Fruit fly (Drosophila melanogaster) whole organism: Measurements from ENCODE around the gene CG7328.

Experiments used
- CG8478 ChIP-seq: fragments of >200 bp; optimal IDR thresholded peaks from 2 replicates; lab custom pipeline; 2018; ENCODE audit warnings: inconsistent platforms
- Dll ChIP-seq: fragments of >200 bp; optimal IDR thresholded peaks from 2 replicates; lab custom pipeline; 2017
- EcR ChIP-seq, 2 experiments: fragments of >200 bp; optimal IDR thresholded peaks; 2 replicates each; lab custom pipeline; 2017; ENCODE audit warnings: missing biosample characterization in 2 of 2, missing genetic modification characterization in 2 of 2, missing genetic modification reagents in 2 of 2
- pan ChIP-seq: fragments of >200 bp; optimal IDR thresholded peaks from 2 replicates; lab custom pipeline; 2017
- psq ChIP-seq: fragments of >200 bp; optimal IDR thresholded peaks from 2 replicates; lab custom pipeline; 2017
- usp ChIP-seq: fragments of >200 bp; optimal IDR thresholded peaks from 2 replicates; lab custom pipeline; 2017; ENCODE audit warnings: missing biosample characterization, missing genetic modification characterization, mixed read lengths

CG7328 gene

dm6 chr3L:20133168-20133567 is 7.2 kb downstream of the CG7328 start, which contains the start of gene CG7335:
CG7335 (minus strand) TSS chr3L:20133268.
- no peak for TF ChIP-seq pan (lab: Kevin White, UChicago)
- TF ChIP-seq EcR (GFP tag; optimal IDR thresholded peaks at IDR 0.05; lab: Kevin White, UChicago): no peak
- no peak for TF ChIP-seq psq (lab: Kevin White, UChicago)
- no peak for TF ChIP-seq CG8478 (lab: Kevin White, UChicago)
- TF ChIP-seq usp (GFP tag; lab: Kevin White, UChicago): no peak
- no peak for TF ChIP-seq Dll

dm6 chr3L:20131643-20132042 is 8.8 kb downstream of the CG7328 start, which contains the start of gene obst-J:
obst-J (minus strand) TSS chr3L:20131743.
- TF ChIP-seq pan (lab: Kevin White, UChicago) (no peak), Dll (no peak), psq (lab: Kevin White, UChicago) (no peak), usp (GFP tag; lab: Kevin White, UChicago) (no peak), EcR (GFP tag; optimal IDR thresholded peaks at IDR 0.05; lab: Kevin White, UChicago) (no peak), CG8478 (lab: Kevin White, UChicago) (no peak)

dm6 chr3L:20129032-20129431 is 11.4 kb downstream of the CG7328 start, which contains the start of gene gig:
gig (plus strand) TSS chr3L:20129181.
- TF ChIP-seq Dll (no peak), usp (GFP tag; lab: Kevin White, UChicago) (no peak), pan (lab: Kevin White, UChicago) (no peak), psq (lab: Kevin White, UChicago) (no peak), CG8478 (lab: Kevin White, UChicago) (no peak), EcR (GFP tag; optimal IDR thresholded peaks at IDR 0.05; lab: Kevin White, UChicago) (no peak)

- TF ChIP-seq pan (lab: Kevin White, UChicago): no peak
- no peak for TF ChIP-seq CG8478 (lab: Kevin White, UChicago)
- TF ChIP-seq psq (lab: Kevin White, UChicago): no peak
- TF ChIP-seq Dll: no peak
- no peak for TF ChIP-seq usp (GFP tag; lab: Kevin White, UChicago)
- no peak for TF ChIP-seq EcR (GFP tag; optimal IDR thresholded peaks at IDR 0.05; lab: Kevin White, UChicago)
These were observed 13.1 kb downstream of the CG7328 start, which contains the start of gene CG7365 for dm6 chr3L:20127281-20127680. CG7365 (minus strand) TSS chr3L:20127381.

dm6 chr3L:20126106-20126505 is 14.3 kb downstream of the CG7328 start:
- TF ChIP-seq psq (lab: Kevin White, UChicago) (no peak), pan (lab: Kevin White, UChicago) (no peak), usp (GFP tag; lab: Kevin White, UChicago) (no peak), EcR (GFP tag; optimal IDR thresholded peaks at IDR 0.05; lab: Kevin White, UChicago) (no peak), Dll (no peak), CG8478 (lab: Kevin White, UChicago) (no peak)

- TF ChIP-seq Dll: no peak
- TF ChIP-seq CG8478 (lab: Kevin White, UChicago): no peak
- no peak for TF ChIP-seq pan (lab: Kevin White, UChicago)
- TF ChIP-seq psq (lab: Kevin White, UChicago): no peak
- no peak for TF ChIP-seq EcR (GFP tag; optimal IDR thresholded peaks at IDR 0.05; lab: Kevin White, UChicago)
- TF ChIP-seq usp (GFP tag; lab: Kevin White, UChicago): no peak
These were observed 17.4 kb downstream of the CG7328 start for dm6 chr3L:20123038-20123437.

dm6 chr3L:20112797-20113368 is 27.5 kb downstream of the CG7328 start, which contains the start of gene CG14187:
CG14187 (minus strand) TSS chr3L:20112847.
- no peak for TF ChIP-seq CG8478 (lab: Kevin White, UChicago)
- no peak for TF ChIP-seq Dll
- TF ChIP-seq usp (GFP tag; lab: Kevin White, UChicago): no peak
- no peak for TF ChIP-seq psq (lab: Kevin White, UChicago)
- TF ChIP-seq EcR (GFP tag; optimal IDR thresholded peaks at IDR 0.05; lab: Kevin White, UChicago): no peak
- no peak for TF ChIP-seq pan (lab: Kevin White, UChicago)

dm6 chr3L:20111434-20111833 is 29.0 kb downstream of the CG7328 start, which contains the start of gene Ir76b:
Ir76b (minus strand) TSS chr3L:20111534.
- TF ChIP-seq pan (lab: Kevin White, UChicago) (no peak), usp (GFP tag; lab: Kevin White, UChicago) (no peak), EcR (GFP tag; optimal IDR thresholded peaks at IDR 0.05; lab: Kevin White, UChicago) (no peak)

dm6 chr3L:20105794-20106193 is 34.6 kb downstream of the CG7328 start, which contains the start of gene CG14185:
CG14185 (plus strand) TSS chr3L:20106094.
- TF ChIP-seq EcR (GFP tag; optimal IDR thresholded peaks at IDR 0.05; lab: Kevin White, UChicago) (no peak), usp (GFP tag; lab: Kevin White, UChicago) (no peak), CG8478 (lab: Kevin White, UChicago) (no peak), psq (lab: Kevin White, UChicago) (no peak), Dll (no peak)

- TF ChIP-seq EcR (GFP tag; optimal IDR thresholded peaks at IDR 0.05; lab: Kevin White, UChicago): no peak
These were observed 35.8 kb downstream of the CG7328 start for dm6 chr3L:20104543-20105046.

- no peak for TF ChIP-seq usp (GFP tag; lab: Kevin White, UChicago)
- no peak for TF ChIP-seq psq (lab: Kevin White, UChicago)
These were observed 36.4 kb downstream of the CG7328 start, which contains the start of gene CG14186 for dm6 chr3L:20103777-20104542. CG14186 (minus strand) TSS chr3L:20103827.
